Fruit fly (Drosophila melanogaster): ENCODE data around the gene Vha100-4.
A peak's percentile ranks its signal among the peaks of the same experiment; 100 is the strongest.

The Vha100-4 gene

DNA sequence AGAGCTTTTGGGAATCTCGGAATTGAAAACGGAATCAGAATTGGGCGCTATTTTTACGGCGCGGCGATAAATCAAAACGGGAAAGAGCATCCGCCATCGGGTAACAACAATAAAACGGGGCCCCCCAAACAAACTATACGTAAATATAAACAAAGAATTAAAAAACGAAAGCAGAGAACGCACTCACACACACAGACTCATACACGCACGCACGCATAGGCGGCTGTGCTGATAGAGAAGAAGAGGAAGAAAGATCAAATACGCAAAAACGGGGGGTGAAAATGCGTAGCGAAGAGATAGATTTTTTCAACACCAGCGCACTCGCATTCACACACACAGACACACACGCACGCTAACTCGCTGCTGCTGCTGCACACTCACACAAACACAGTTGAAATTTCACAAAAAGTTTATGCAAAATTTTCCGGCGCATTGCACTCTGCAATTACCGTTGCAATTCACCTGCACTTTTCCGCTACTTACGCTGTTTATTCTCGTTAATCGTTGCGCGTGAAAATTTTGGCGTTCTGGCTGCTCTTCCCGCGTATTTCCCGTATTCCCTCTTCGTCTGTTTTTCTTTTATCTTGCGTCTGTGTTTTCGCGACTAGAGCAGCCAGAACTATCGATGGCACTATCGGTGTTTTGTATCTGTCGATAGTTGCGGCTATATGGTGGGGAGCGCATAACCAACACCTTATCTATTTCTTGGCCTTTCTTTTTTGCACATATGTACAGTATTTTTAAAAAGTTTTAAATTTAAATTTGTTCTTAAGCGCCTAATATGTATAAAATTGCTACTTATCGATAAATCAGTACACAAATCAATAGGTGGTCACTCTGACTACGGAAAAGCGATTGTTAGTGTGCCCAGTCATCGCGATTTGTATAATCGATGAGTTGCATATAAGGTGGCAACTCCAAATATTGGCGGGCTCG lies 22.9 kb upstream of the Vha100-4 start, which contains the start of gene CG31122 (continued):
- no peak for TF ChIP-seq CG18262 (tag; optimal IDR thresholded peaks at IDR 0.05)
- TF ChIP-seq NK7.1 (GFP tag; optimal IDR thresholded peaks at IDR 0.05), result no peak
- TF ChIP-seq caup (GFP tag; optimal IDR thresholded peaks at IDR 0.05; ENCODE audit: severe bottlenecking), result peak; percentile 24
- peak; percentile 19 for TF ChIP-seq Deaf1 (tag; optimal IDR thresholded peaks at IDR 0.05)
- TF ChIP-seq CG8924 (tag; optimal IDR thresholded peaks at IDR 0.05), result peak; percentile 38
- TF ChIP-seq CG13123 (GFP tag; optimal IDR thresholded peaks at IDR 0.05), result peak; percentile 28
- peak; percentile 20 for TF ChIP-seq exex (tag; optimal IDR thresholded peaks at IDR 0.05)
- no peak for TF ChIP-seq CG10321 (GFP tag; IDR thresholded peaks at IDR 0.05)
- TF ChIP-seq CG11504 (tag; optimal IDR thresholded peaks at IDR 0.05), result peak; percentile 63
- no peak for TF ChIP-seq CG33557 (GFP tag; optimal IDR thresholded peaks at IDR 0.05)
- TF ChIP-seq CG14014 (GFP tag; IDR thresholded peaks at IDR 0.05), result no peak
- TF ChIP-seq usp (GFP tag; optimal IDR thresholded peaks at IDR 0.05), result no peak
- no peak for TF ChIP-seq CG12299 (tag; optimal IDR thresholded peaks at IDR 0.05)
- no peak for TF ChIP-seq Poxn (GFP tag; IDR thresholded peaks at IDR 0.05)
- TF ChIP-seq CG17829 (tag; optimal IDR thresholded peaks at IDR 0.05), result no peak
- no peak for TF ChIP-seq en (GFP tag; optimal IDR thresholded peaks at IDR 0.05)
- TF ChIP-seq lab (GFP tag; optimal IDR thresholded peaks at IDR 0.05), result peak; percentile 30
- TF ChIP-seq Mad (GFP tag; optimal IDR thresholded peaks at IDR 0.05), result peak; percentile 46
- no peak for TF ChIP-seq CG18619 (GFP tag; optimal IDR thresholded peaks at IDR 0.05)
- TF ChIP-seq CG33213 (GFP tag; optimal IDR thresholded peaks at IDR 0.05), result peak; percentile 48
- peak; percentile 67 for TF ChIP-seq CG15514 (GFP tag; optimal IDR thresholded peaks at IDR 0.05)
- no peak for TF ChIP-seq CG1832 (GFP tag; optimal IDR thresholded peaks at IDR 0.05)
- TF ChIP-seq CG10366 (GFP tag; IDR thresholded peaks at IDR 0.05), result no peak
- TF ChIP-seq Hsf (GFP tag; optimal IDR thresholded peaks at IDR 0.05), result peak; percentile 56
- TF ChIP-seq CG3163 (GFP tag; optimal IDR thresholded peaks at IDR 0.05), result no peak
- peak; percentile 99 for TF ChIP-seq Dll (GFP tag; IDR thresholded peaks at IDR 0.05; ENCODE audit: partially characterized antibody)
- TF ChIP-seq CHES-1-like (GFP tag; optimal IDR thresholded peaks at IDR 0.05), result peak; percentile 49
- TF ChIP-seq CG17328 (GFP tag; IDR thresholded peaks at IDR 0.05), result no peak
- TF ChIP-seq CG2678 (tag; optimal IDR thresholded peaks at IDR 0.05), result no peak
- TF ChIP-seq Rfx (GFP tag; IDR thresholded peaks at IDR 0.05), result peak; percentile 57
- peak; percentile 68 for TF ChIP-seq CG2120 (GFP tag; optimal IDR thresholded peaks at IDR 0.05)
- peak; percentile 37 for TF ChIP-seq chn (GFP tag; optimal IDR thresholded peaks at IDR 0.05)
- TF ChIP-seq Dref (GFP tag; IDR thresholded peaks at IDR 0.05), result peak; percentile 75
- peak; percentile 24; the same call in 1 of the 2 replicates for TF ChIP-seq Ada2b (GFP tag; IDR thresholded peaks at IDR 0.05)
- TF ChIP-seq zf30C (GFP tag; optimal IDR thresholded peaks at IDR 0.05), result no peak
- peak; percentile 73 for TF ChIP-seq Lhr (GFP tag; optimal IDR thresholded peaks at IDR 0.05)
- peak; percentile 23; the same call in 1 of the 3 replicates for TF ChIP-seq dysf (GFP tag; IDR thresholded peaks at IDR 0.05)
- TF ChIP-seq disco-r (GFP tag; optimal IDR thresholded peaks at IDR 0.05), result no peak
- no peak; the same call in 1 of the 2 replicates for TF ChIP-seq CG32532 (GFP tag; IDR thresholded peaks at IDR 0.05)
- TF ChIP-seq CG5953 (GFP tag; IDR thresholded peaks at IDR 0.05), result no peak
- TF ChIP-seq CG9932 (GFP tag; IDR thresholded peaks at IDR 0.05), result peak; percentile 75
- TF ChIP-seq Fer1 (GFP tag; optimal IDR thresholded peaks at IDR 0.05), result peak; percentile 34
- TF ChIP-seq gro (GFP tag; optimal IDR thresholded peaks at IDR 0.05), result peak; percentile 56
- peak; percentile 12 for TF ChIP-seq ATbp (GFP tag; optimal IDR thresholded peaks at IDR 0.05)
- TF ChIP-seq kah (GFP tag; optimal IDR thresholded peaks at IDR 0.05), result no peak
- TF ChIP-seq ham (GFP tag; IDR thresholded peaks at IDR 0.05), result no peak
- no peak for TF ChIP-seq sima (GFP tag; optimal IDR thresholded peaks at IDR 0.05)
- TF ChIP-seq CG17385 (GFP tag; optimal IDR thresholded peaks at IDR 0.05), result peak; percentile 97
- peak; percentile 71 for TF ChIP-seq gfzf (GFP tag; optimal IDR thresholded peaks at IDR 0.05)

Measured in whole organism, embryonic.